Worm (Caenorhabditis elegans) whole organism, L2 larva: Measurements from ENCODE around the gene C52E2.2.
A peak's percentile ranks its signal among the peaks of the same experiment; 100 is the strongest.

Experiments used
- ZK546.5 ChIP-seq: sonication (generic microtip); optimal IDR thresholded peaks from 2 replicates; lab custom pipeline; 2017; ENCODE audit warnings: missing biosample characterization, missing genetic modification characterization
- ama-1 ChIP-seq: fragments of 150-350 bp; optimal IDR thresholded peaks from 2 replicates; lab custom pipeline; 2018; ENCODE audit warnings: inconsistent platforms
- egl-27 ChIP-seq: sonication (generic microtip); optimal IDR thresholded peaks from 3 replicates; lab custom pipeline; 2017; ENCODE audit warnings: missing biosample characterization, missing genetic modification reagents, missing genetic modification characterization
- fos-1 ChIP-seq: fragments of 150-350 bp; optimal IDR thresholded peaks from 2 replicates; lab custom pipeline; 2014; ENCODE audit warnings: missing biosample characterization, missing genetic modification characterization
- lin-13 ChIP-seq: fragments of 150-350 bp; optimal IDR thresholded peaks from 2 replicates; lab custom pipeline; 2014; ENCODE audit warnings: missing biosample characterization, missing genetic modification reagents, missing genetic modification characterization
- mdl-1 ChIP-seq, 2 experiments: fragments of 150-350 bp in 1 of 2; sonication (generic microtip) in 1 of 2; optimal IDR thresholded peaks; 2 replicates each; lab custom pipeline; 2017; ENCODE audit warnings: missing biosample characterization in 2 of 2, missing genetic modification characterization in 2 of 2
- nhr-11 ChIP-seq: fragments of 150-350 bp; optimal IDR thresholded peaks from 2 replicates; lab custom pipeline; 2014; ENCODE audit warnings: missing biosample characterization, missing genetic modification characterization
- nhr-237 ChIP-seq: fragments of 150-350 bp; optimal IDR thresholded peaks from 2 replicates; lab custom pipeline; 2014; ENCODE audit warnings: missing biosample characterization, missing genetic modification characterization
- nhr-25 ChIP-seq: fragments of 150-350 bp; sonication (generic microtip); optimal IDR thresholded peaks from 3 replicates; lab custom pipeline; 2014; ENCODE audit warnings: missing biosample characterization, missing genetic modification characterization
- nhr-6 ChIP-seq: fragments of 150-350 bp; optimal IDR thresholded peaks from 2 replicates; lab custom pipeline; 2014; ENCODE audit warnings: missing biosample characterization, missing genetic modification characterization
- nhr-77 ChIP-seq: fragments of 150-350 bp; optimal IDR thresholded peaks from 2 replicates; lab custom pipeline; 2014; ENCODE audit warnings: missing biosample characterization, missing genetic modification characterization
- skn-1 ChIP-seq: sonication (generic microtip); optimal IDR thresholded peaks from 2 replicates; lab custom pipeline; 2017; ENCODE audit warnings: missing biosample characterization, missing genetic modification characterization
- snpc-4 ChIP-seq: fragments of 150-350 bp; optimal IDR thresholded peaks from 2 replicates; lab custom pipeline; 2014; ENCODE audit warnings: missing biosample characterization, missing genetic modification characterization
- unc-39 ChIP-seq: fragments of 150-350 bp; optimal IDR thresholded peaks from 2 replicates; lab custom pipeline; 2014; ENCODE audit warnings: missing biosample characterization, missing genetic modification characterization

ce11 chrII:1851716-1852115, 887 bp upstream of the C52E2.2 start:
- TF ChIP-seq lin-13 (GFP tag; lab: Kevin White, UChicago): no peak
- no peak for TF ChIP-seq ama-1 (lab: Kevin White, UChicago)
- TF ChIP-seq snpc-4 (tag; lab: Kevin White, UChicago): no peak
- TF ChIP-seq fos-1 (tag; lab: Kevin White, UChicago): peak; percentile 97
- TF ChIP-seq unc-39: no peak
- no peak for TF ChIP-seq nhr-237 (tag; lab: Kevin White, UChicago)
- no peak for TF ChIP-seq mdl-1 (tag; optimal IDR thresholded peaks at IDR 0.05; lab: Kevin White, UChicago)
- TF ChIP-seq nhr-6 (tag; lab: Kevin White, UChicago): no peak
- TF ChIP-seq nhr-25: no peak
- no peak for TF ChIP-seq nhr-77 (tag; lab: Kevin White, UChicago)
- TF ChIP-seq ZK546.5: no peak
- no peak for TF ChIP-seq skn-1 (tag; lab: Kevin White, UChicago)
- no peak for TF ChIP-seq nhr-11 (tag; lab: Kevin White, UChicago)
- TF ChIP-seq egl-27 (tag; lab: Kevin White, UChicago): peak; percentile 83
